Fruit fly (Drosophila melanogaster) whole organism, embryonic: ENCODE results near the gene P5CDh2.

Experiments used
- Gug ChIP-seq: fragments of 200-800 bp; sonication (Bioruptor generic); IDR thresholded peaks from 4 replicates; pipeline ENCODE4 v1.3.6; 2022; ENCODE audit warnings: missing biosample characterization, missing genetic modification characterization
- Mrtf ChIP-seq: fragments of 200-800 bp; sonication (Bioruptor generic); IDR thresholded peaks from 3 replicates; pipeline ENCODE4 v1.3.6; 2022; ENCODE audit warnings: missing biosample characterization, missing genetic modification characterization

- TF ChIP-seq Gug (no peak), Mrtf (GFP tag; lab: Robert Waterston, UW) (no peak)
Observed at dm6 chr3R:21858290-21858875, 19.4 kb upstream of the P5CDh2 start.
